Worm (Caenorhabditis elegans): ENCODE data around the gene pals-25.

Gene pals-25

DNA sequence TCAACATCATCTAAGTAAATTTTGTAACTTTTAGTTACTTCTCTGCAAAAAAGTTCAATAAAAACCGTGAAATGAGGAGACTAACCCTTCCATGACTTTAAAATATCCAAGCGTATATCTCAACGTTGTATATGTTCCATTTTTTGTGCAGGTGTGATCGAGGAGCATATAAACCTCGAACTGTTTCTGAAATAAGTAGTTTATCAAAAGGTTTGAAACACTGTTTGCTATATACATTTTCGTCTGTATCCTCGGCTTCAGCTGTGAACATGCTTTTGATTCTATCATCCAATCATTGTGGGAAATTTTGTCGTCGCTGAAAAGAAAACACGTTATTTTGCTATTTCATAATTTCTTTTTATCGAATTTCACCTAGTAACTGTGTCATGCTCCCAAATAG, 46.7 kb downstream of the pals-25 start, which contains the start of gene F40G9.5 (continued):
- TF ChIP-seq C06A6.2 (GFP tag; conservative IDR thresholded peaks at IDR 0.05) = no peak
- TF ChIP-seq fkh-3 (tag; optimal IDR thresholded peaks at IDR 0.05) = no peak
- TF ChIP-seq mel-28 (tag; optimal IDR thresholded peaks at IDR 0.05; ENCODE audit: borderline replicate concordance) = no peak
- TF ChIP-seq him-1 (tag; optimal IDR thresholded peaks at IDR 0.05) = no peak

DNA sequence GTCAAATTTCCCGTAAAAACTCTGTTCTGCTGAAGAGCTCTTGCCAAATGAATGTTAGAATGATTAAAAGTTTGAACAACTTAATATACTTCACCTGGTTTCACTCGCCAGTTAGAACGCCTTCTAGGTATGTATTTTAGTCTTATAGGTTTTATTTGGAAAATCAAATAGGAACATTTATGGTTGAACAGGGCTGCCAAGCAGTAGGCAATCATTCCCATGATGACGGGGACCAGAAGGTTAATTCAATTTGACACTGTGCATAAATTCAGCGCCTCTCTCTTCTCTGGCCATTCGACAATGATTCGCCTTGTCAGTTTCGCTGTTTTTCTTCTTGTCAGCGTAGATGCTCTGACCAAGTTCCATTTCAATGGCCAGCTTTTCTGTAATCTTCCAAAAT, 47.8 kb downstream of the pals-25 start, which contains the start of gene F40G9.15:
Gene F40G9.15, plus strand, starts transcription at position 301 of the 400 bp plus-strand sequence.
- TF ChIP-seq pbrm-1 (GFP tag; IDR thresholded peaks at IDR 0.05) = no peak
- TF ChIP-seq lag-1 (GFP tag; IDR thresholded peaks at IDR 0.05) = no peak
- TF ChIP-seq sea-2 (GFP tag; IDR thresholded peaks at IDR 0.05) = no peak
- no peak for TF ChIP-seq zfh-2 (GFP tag; conservative IDR thresholded peaks at IDR 0.05)
- no peak for TF ChIP-seq D2030.7 (GFP tag; IDR thresholded peaks at IDR 0.05)
- TF ChIP-seq hmg-1.2 (GFP tag; IDR thresholded peaks at IDR 0.05) = no peak
- no peak for TF ChIP-seq nhr-80 (tag; optimal IDR thresholded peaks at IDR 0.05)
- no peak for TF ChIP-seq snpc-3.4 (tag; optimal IDR thresholded peaks at IDR 0.05)

DNA sequence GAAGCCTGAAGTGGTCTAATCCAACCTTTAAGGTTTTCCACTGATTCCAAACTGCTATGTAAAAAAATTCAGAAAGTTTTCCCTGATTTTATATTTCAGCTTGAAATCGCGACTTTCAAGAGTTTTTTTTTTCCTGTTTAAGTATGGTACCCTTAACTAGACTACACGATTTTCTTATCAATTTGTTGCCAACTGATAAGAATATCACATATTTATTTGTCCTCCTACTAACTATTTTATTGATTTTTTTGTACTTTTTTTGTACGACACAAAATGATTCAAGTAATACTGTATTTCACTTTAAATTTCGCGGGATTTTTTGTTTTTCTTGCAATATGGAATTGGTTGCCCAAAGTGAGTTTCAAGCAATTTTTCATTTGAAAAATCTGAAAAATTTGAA, 48.8 kb downstream of the pals-25 start:
- TF ChIP-seq Y67H2A.10 (GFP tag; conservative IDR thresholded peaks at IDR 0.05) (no peak), F22D6.2 (tag; optimal IDR thresholded peaks at IDR 0.05) (no peak), mcd-1 (GFP tag; IDR thresholded peaks at IDR 0.05) (no peak), lsy-27 (tag; optimal IDR thresholded peaks at IDR 0.05; ENCODE audit: borderline replicate concordance, insufficient read depth) (no peak), F57C9.4 (tag; optimal IDR thresholded peaks at IDR 0.05) (no peak), ccch-3 (GFP tag; optimal IDR thresholded peaks at IDR 0.05) (no peak), ceh-91 (GFP tag; IDR thresholded peaks at IDR 0.05) (no peak), ets-4 (GFP tag; optimal IDR thresholded peaks at IDR 0.05) (no peak), nfya-1 (tag; optimal IDR thresholded peaks at IDR 0.05; ENCODE audit: borderline replicate concordance, insufficient read depth) (no peak), lin-40 (tag; optimal IDR thresholded peaks at IDR 0.05) (no peak), snpc-1.1 (tag; optimal IDR thresholded peaks at IDR 0.05; ENCODE audit: insufficient read depth) (no peak), B0261.1 (tag; optimal IDR thresholded peaks at IDR 0.05) (no peak), sea-2 (GFP tag; IDR thresholded peaks at IDR 0.05) (no peak), K11D2.4 (GFP tag; IDR thresholded peaks at IDR 0.05) (no peak), somi-1 (GFP tag; optimal IDR thresholded peaks at IDR 0.05) (no peak), attf-3 (GFP tag; conservative IDR thresholded peaks at IDR 0.05) (no peak)

DNA sequence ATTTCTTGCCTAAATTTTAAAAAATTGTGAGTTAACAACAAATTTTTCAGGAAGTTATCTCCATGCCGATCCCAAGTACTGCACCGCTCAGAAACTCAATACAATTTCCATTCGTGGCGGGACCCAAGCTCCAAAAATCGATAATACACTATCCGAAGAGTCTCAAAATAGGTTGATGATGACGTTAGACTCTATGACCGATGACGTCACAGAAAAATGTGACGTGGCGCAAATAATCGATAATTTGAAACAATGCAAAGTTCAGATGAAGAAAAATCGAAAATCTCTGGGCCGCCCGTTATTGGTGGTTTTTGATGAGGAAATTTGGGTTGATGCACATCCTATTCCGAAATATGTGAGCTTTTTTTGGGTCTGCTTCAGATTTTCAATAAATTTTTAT, 50.0 kb downstream of the pals-25 start:
- no peak for TF ChIP-seq ceh-58 (GFP tag; IDR thresholded peaks at IDR 0.05)
- TF ChIP-seq nhr-90 (tag; optimal IDR thresholded peaks at IDR 0.05) = no peak
- TF ChIP-seq unc-130 (GFP tag; optimal IDR thresholded peaks at IDR 0.05) = no peak
- no peak for TF ChIP-seq mes-4 (tag; optimal IDR thresholded peaks at IDR 0.05)
- TF ChIP-seq zim-3 (tag; optimal IDR thresholded peaks at IDR 0.05) = no peak
- no peak for TF ChIP-seq tbp1 (GFP tag; optimal IDR thresholded peaks at IDR 0.05)
- no peak for TF ChIP-seq ztf-28 (GFP tag; IDR thresholded peaks at IDR 0.05)
- no peak for TF ChIP-seq hlh-12 (tag; optimal IDR thresholded peaks at IDR 0.05)
- TF ChIP-seq die-1 (tag; optimal IDR thresholded peaks at IDR 0.05) = no peak
- no peak for TF ChIP-seq bed-2 (GFP tag; IDR thresholded peaks at IDR 0.05)
- TF ChIP-seq Y53G8AR.9 (GFP tag; conservative IDR thresholded peaks at IDR 0.05) = no peak
- TF ChIP-seq ceh-79 (tag; optimal IDR thresholded peaks at IDR 0.05) = no peak
- no peak for TF ChIP-seq hrde-1 (tag; optimal IDR thresholded peaks at IDR 0.05; ENCODE audit: borderline replicate concordance)
- TF ChIP-seq madf-3 (GFP tag; IDR thresholded peaks at IDR 0.05) = no peak
- no peak for TF ChIP-seq ets-4 (GFP tag; optimal IDR thresholded peaks at IDR 0.05)
- TF ChIP-seq madf-10 (tag; optimal IDR thresholded peaks at IDR 0.05) = no peak
